Worm (Caenorhabditis elegans): ENCODE data around the gene B0336.13.
A peak's percentile ranks its signal among the peaks of the same experiment; 100 is the strongest.

B0336.13 gene

ce11 chrIII:5717173-5717748 is 23.4 kb downstream of the B0336.13 start:
- TF ChIP-seq unc-120 (tag; optimal IDR thresholded peaks at IDR 0.05; ENCODE audit: poor library complexity, severe bottlenecking) (no peak), nhr-237 (tag; optimal IDR thresholded peaks at IDR 0.05) (no peak), unc-62 (GFP tag; optimal IDR thresholded peaks at IDR 0.05) (no peak), nhr-2 (tag; optimal IDR thresholded peaks at IDR 0.05) (no peak), sptf-1 (tag; optimal IDR thresholded peaks at IDR 0.05) (no peak), elt-1 (tag; optimal IDR thresholded peaks at IDR 0.05; ENCODE audit: borderline replicate concordance, insufficient read depth) (no peak), mep-1 (tag; optimal IDR thresholded peaks at IDR 0.05) (no peak), pha-4 (tag; optimal IDR thresholded peaks at IDR 0.05) (no peak), nhr-12 (tag; optimal IDR thresholded peaks at IDR 0.05) (no peak), zip-8 (tag; optimal IDR thresholded peaks at IDR 0.05) (no peak), bed-3 (GFP tag; optimal IDR thresholded peaks at IDR 0.05) (no peak), elt-3 (tag; optimal IDR thresholded peaks at IDR 0.05) (no peak), nhr-76 (tag; optimal IDR thresholded peaks at IDR 0.05) (no peak), lin-13 (tag; optimal IDR thresholded peaks at IDR 0.05) (no peak), ztf-11 (tag; optimal IDR thresholded peaks at IDR 0.05) (no peak)

ce11 chrIII:5718385-5718784 is 24.5 kb downstream of the B0336.13 start:
- TF ChIP-seq tbx-8 (GFP tag; optimal IDR thresholded peaks at IDR 0.05) (no peak), ceh-39 (tag; optimal IDR thresholded peaks at IDR 0.05) (peak; percentile 50), unc-62 (GFP tag; optimal IDR thresholded peaks at IDR 0.05) (peak; percentile 23), lin-13 (tag; optimal IDR thresholded peaks at IDR 0.05) (no peak), lsy-2 (tag; optimal IDR thresholded peaks at IDR 0.05) (no peak), mab-5 (tag; optimal IDR thresholded peaks at IDR 0.05) (no peak), ceh-83 (GFP tag; optimal IDR thresholded peaks at IDR 0.05) (no peak), ces-1 (GFP tag; optimal IDR thresholded peaks at IDR 0.05) (peak; percentile 26), zip-8 (tag; optimal IDR thresholded peaks at IDR 0.05) (peak; percentile 89), ztf-11 (tag; optimal IDR thresholded peaks at IDR 0.05) (peak; percentile 6), nhr-2 (tag; optimal IDR thresholded peaks at IDR 0.05) (peak; percentile 91)

- no peak for TF ChIP-seq ham-2 (GFP tag; optimal IDR thresholded peaks at IDR 0.05)
- TF ChIP-seq ztf-11 (tag; optimal IDR thresholded peaks at IDR 0.05): no peak
- TF ChIP-seq cnd-1 (tag; optimal IDR thresholded peaks at IDR 0.05): peak; percentile 3
- no peak for TF ChIP-seq nhr-28 (tag; optimal IDR thresholded peaks at IDR 0.05)
- TF ChIP-seq ceh-43 (GFP tag; optimal IDR thresholded peaks at IDR 0.05): no peak
- peak; percentile 90 for TF ChIP-seq zip-8 (tag; optimal IDR thresholded peaks at IDR 0.05)
- no peak for TF ChIP-seq lin-13 (tag; optimal IDR thresholded peaks at IDR 0.05)
- TF ChIP-seq ces-1 (GFP tag; optimal IDR thresholded peaks at IDR 0.05): peak; percentile 42
- TF ChIP-seq nhr-2 (tag; optimal IDR thresholded peaks at IDR 0.05): peak; percentile 54
- no peak for TF ChIP-seq sptf-1 (tag; optimal IDR thresholded peaks at IDR 0.05)
- peak; percentile 3 for TF ChIP-seq lin-32 (GFP tag; optimal IDR thresholded peaks at IDR 0.05)
- no peak for TF ChIP-seq snpc-4 (tag; optimal IDR thresholded peaks at IDR 0.05)
Observed at ce11 chrIII:5719105-5719831, 25.4 kb downstream of the B0336.13 start.

- TF ChIP-seq tbx-8 (GFP tag; optimal IDR thresholded peaks at IDR 0.05) (no peak), lin-13 (tag; optimal IDR thresholded peaks at IDR 0.05) (no peak), mab-5 (tag; optimal IDR thresholded peaks at IDR 0.05) (no peak), lsy-2 (tag; optimal IDR thresholded peaks at IDR 0.05) (no peak), blmp-1 (tag; optimal IDR thresholded peaks at IDR 0.05) (no peak), zip-8 (tag; optimal IDR thresholded peaks at IDR 0.05) (no peak), snpc-4 (tag; optimal IDR thresholded peaks at IDR 0.05) (no peak), ceh-83 (GFP tag; optimal IDR thresholded peaks at IDR 0.05) (no peak), ceh-39 (tag; optimal IDR thresholded peaks at IDR 0.05) (no peak), unc-39 (tag; optimal IDR thresholded peaks at IDR 0.05) (no peak), ces-1 (GFP tag; optimal IDR thresholded peaks at IDR 0.05) (no peak), cnd-1 (tag; optimal IDR thresholded peaks at IDR 0.05) (no peak), sptf-1 (tag; optimal IDR thresholded peaks at IDR 0.05) (no peak), nhr-28 (tag; optimal IDR thresholded peaks at IDR 0.05) (no peak), sem-2 (GFP tag; optimal IDR thresholded peaks at IDR 0.05) (no peak), bed-3 (GFP tag; optimal IDR thresholded peaks at IDR 0.05) (no peak)
Observed at ce11 chrIII:5719832-5720194, 26.0 kb downstream of the B0336.13 start.

Measured in whole organism, mixed stage, embryonic.